Worm (Caenorhabditis elegans) whole organism, L1 larva: Measurements from ENCODE around the gene srsx-32.

Experiments
- F16B12.6 ChIP-seq: fragments of 150-350 bp; optimal IDR thresholded peaks from 2 replicates; lab custom pipeline; 2014; ENCODE audit warnings: missing biosample characterization, missing genetic modification characterization
- aly-2 ChIP-seq: fragments of 150-350 bp; optimal IDR thresholded peaks from 2 replicates; lab custom pipeline; 2014; ENCODE audit warnings: missing biosample characterization, missing genetic modification characterization
- ceh-63 ChIP-seq: fragments of 200-800 bp; sonication (Bioruptor generic); optimal IDR thresholded peaks from 2 replicates; lab custom pipeline; 2018; ENCODE audit warnings: mild to moderate bottlenecking, missing genetic modification characterization, missing compliant biosample characterization
- ceh-82 ChIP-seq, 3 experiments: fragments of 150-350 bp in 1 of 3; sonication (generic microtip) in 2 of 3; optimal IDR thresholded peaks; 2 replicates each; lab custom pipeline; 2014 to 2017; ENCODE audit warnings: missing biosample characterization in 3 of 3, missing genetic modification characterization in 3 of 3
- ceh-88 ChIP-seq: fragments of 200-800 bp; sonication (Bioruptor generic); IDR thresholded peaks from 2 replicates; pipeline ENCODE4 v1.3.6; 2022; ENCODE audit warnings: missing genetic modification characterization, missing compliant biosample characterization
- ceh-90 ChIP-seq: sonication (generic microtip); optimal IDR thresholded peaks from 2 replicates; lab custom pipeline; 2016; ENCODE audit warnings: missing genetic modification characterization, missing compliant biosample characterization
- elt-2 ChIP-seq: sonication (generic microtip); optimal IDR thresholded peaks from 2 replicates; lab custom pipeline; 2016; ENCODE audit warnings: missing genetic modification characterization, mild to moderate bottlenecking, inconsistent platforms, missing compliant biosample characterization, missing genetic modification reagents
- hpl-2 ChIP-seq: fragments of 150-350 bp; optimal IDR thresholded peaks from 2 replicates; lab custom pipeline; 2014; ENCODE audit warnings: missing biosample characterization, missing genetic modification reagents, missing genetic modification characterization
- lir-3 ChIP-seq: sonication (generic microtip); optimal IDR thresholded peaks from 2 replicates; lab custom pipeline; 2016; ENCODE audit warnings: mild to moderate bottlenecking, missing genetic modification characterization, moderate library complexity, missing compliant biosample characterization; ENCODE audit not compliant: poor library complexity
- lsy-2 ChIP-seq, 2 experiments: fragments of 150-350 bp; optimal IDR thresholded peaks; 2 replicates each; lab custom pipeline; 2014; ENCODE audit warnings: missing biosample characterization in 2 of 2, missing genetic modification characterization in 2 of 2
- nhr-11 ChIP-seq: fragments of 150-350 bp; optimal IDR thresholded peaks from 2 replicates; lab custom pipeline; 2014; ENCODE audit warnings: missing biosample characterization, missing genetic modification characterization
- nhr-28 ChIP-seq: fragments of 150-350 bp; optimal IDR thresholded peaks from 2 replicates; lab custom pipeline; 2014; ENCODE audit warnings: missing biosample characterization, missing genetic modification characterization
- nhr-84 ChIP-seq: sonication (generic microtip); optimal IDR thresholded peaks from 2 replicates; lab custom pipeline; 2017; ENCODE audit warnings: missing biosample characterization, missing genetic modification characterization
- nhr-85 ChIP-seq: sonication (generic microtip); peaks from one replicate; lab custom pipeline; 2016; ENCODE audit warnings: missing genetic modification characterization, inconsistent platforms, missing compliant biosample characterization
- nhr-90 ChIP-seq: sonication (generic microtip); optimal IDR thresholded peaks from 2 replicates; lab custom pipeline; 2016; ENCODE audit warnings: mild to moderate bottlenecking, missing genetic modification characterization, missing compliant biosample characterization; ENCODE audit not compliant: poor library complexity
- pax-3 ChIP-seq: fragments of 200-800 bp; sonication (Bioruptor generic); optimal IDR thresholded peaks from 2 replicates; lab custom pipeline; 2018; ENCODE audit warnings: mild to moderate bottlenecking, missing genetic modification characterization, moderate library complexity, missing compliant biosample characterization
- rnt-1 ChIP-seq: sonication (generic microtip); optimal IDR thresholded peaks from 2 replicates; lab custom pipeline; 2016; ENCODE audit warnings: mild to moderate bottlenecking, missing genetic modification characterization, moderate library complexity, missing compliant biosample characterization
- skn-1 ChIP-seq: fragments of 150-350 bp; optimal IDR thresholded peaks from 2 replicates; lab custom pipeline; 2014; ENCODE audit warnings: missing biosample characterization, missing genetic modification characterization
- snpc-4 ChIP-seq: fragments of 150-350 bp; optimal IDR thresholded peaks from 2 replicates; lab custom pipeline; 2014; ENCODE audit warnings: missing biosample characterization, missing genetic modification characterization
- snu-23 ChIP-seq: sonication (generic microtip); optimal IDR thresholded peaks from 2 replicates; lab custom pipeline; 2016; ENCODE audit warnings: missing genetic modification characterization, missing compliant biosample characterization
- sptf-1 ChIP-seq: fragments of 150-350 bp; optimal IDR thresholded peaks from 2 replicates; lab custom pipeline; 2014; ENCODE audit warnings: missing biosample characterization, missing genetic modification characterization
- tlp-1 ChIP-seq: fragments of 150-350 bp; optimal IDR thresholded peaks from 2 replicates; lab custom pipeline; 2014; ENCODE audit warnings: missing biosample characterization, missing genetic modification characterization
- unc-130 ChIP-seq: fragments of 150-350 bp; optimal IDR thresholded peaks from 2 replicates; lab custom pipeline; 2017; ENCODE audit warnings: missing biosample characterization, missing genetic modification characterization, inconsistent platforms
- unc-62 ChIP-seq: fragments of 150-350 bp; optimal IDR thresholded peaks from 2 replicates; lab custom pipeline; 2014; ENCODE audit warnings: missing biosample characterization, missing genetic modification reagents, missing genetic modification characterization
- unc-86 ChIP-seq: sonication (generic microtip); optimal IDR thresholded peaks from 2 replicates; lab custom pipeline; 2016; ENCODE audit warnings: missing genetic modification characterization, missing compliant biosample characterization
- unc-98 ChIP-seq: fragments of 200-800 bp; sonication (Bioruptor generic); IDR thresholded peaks from 2 replicates; pipeline ENCODE4 v1.3.6; 2022; ENCODE audit warnings: missing genetic modification characterization, missing compliant biosample characterization
- ztf-4 ChIP-seq: fragments of 150-350 bp; optimal IDR thresholded peaks from 2 replicates; lab custom pipeline; 2014; ENCODE audit warnings: missing biosample characterization, missing genetic modification characterization

srsx-32 gene

ce11 chrV:7060396-7060795 is 43.2 kb downstream of the srsx-32 start, which contains the start of the genes Y57E12AL.6 and Y57E12AL.1 (continued):
- TF ChIP-seq rnt-1 (tag; lab: Kevin White, UChicago) (peak; percentile 89), nhr-90 (tag; lab: Kevin White, UChicago) (peak; percentile 89), nhr-28 (tag; lab: Kevin White, UChicago) (no peak), aly-2 (tag; lab: Kevin White, UChicago) (peak; percentile 61), elt-2 (tag; lab: Kevin White, UChicago) (peak; percentile 2), ztf-4 (tag; lab: Kevin White, UChicago) (peak; percentile 43), hpl-2 (GFP tag; lab: Kevin White, UChicago) (peak; percentile 16), F16B12.6 (peak; percentile 41), nhr-85 (tag; lab: Kevin White, UChicago) (peak; percentile 95), nhr-11 (tag; lab: Kevin White, UChicago) (peak; percentile 39)

ce11 chrV:7062790-7063189 is 45.6 kb downstream of the srsx-32 start, which contains the start of gene tmem-258:
tmem-258 (plus strand) TSS chrV:7063174.
- peak; percentile 42 for TF ChIP-seq snpc-4 (tag; lab: Kevin White, UChicago)

- TF ChIP-seq ceh-63 (GFP tag; lab: Kevin White, UChicago) (no peak), unc-86 (no peak), unc-130 (tag; lab: Kevin White, UChicago) (no peak), ceh-90 (tag; lab: Kevin White, UChicago) (no peak), unc-62 (GFP tag; lab: Kevin White, UChicago) (no peak), tlp-1 (tag; lab: Kevin White, UChicago) (no peak), F16B12.6 (no peak), pax-3 (tag; lab: Kevin White, UChicago) (no peak), nhr-84 (tag; lab: Kevin White, UChicago) (no peak), unc-98 (GFP tag; lab: Robert Waterston, UW) (no peak), snu-23 (GFP tag; lab: Kevin White, UChicago) (no peak), snpc-4 (tag; lab: Kevin White, UChicago) (no peak), ceh-88 (GFP tag; lab: Robert Waterston, UW) (no peak), skn-1 (no peak), nhr-85 (tag; lab: Kevin White, UChicago) (no peak), lir-3 (no peak), ztf-4 (tag; lab: Kevin White, UChicago) (no peak), sptf-1 (tag; lab: Kevin White, UChicago) (no peak), ceh-82 (tag; optimal IDR thresholded peaks at IDR 0.05; lab: Kevin White, UChicago) (no peak), lsy-2 (tag; optimal IDR thresholded peaks at IDR 0.05; lab: Kevin White, UChicago) (no peak)
These were observed 48.1 kb downstream of the srsx-32 start, which contains the start of gene Y57E12AR.1 for ce11 chrV:7065226-7065625. Y57E12AR.1 (minus strand) TSS chrV:7065326.
